Worm (Caenorhabditis elegans): ENCODE data around the gene C03G6.21.

Gene C03G6.21

DNA sequence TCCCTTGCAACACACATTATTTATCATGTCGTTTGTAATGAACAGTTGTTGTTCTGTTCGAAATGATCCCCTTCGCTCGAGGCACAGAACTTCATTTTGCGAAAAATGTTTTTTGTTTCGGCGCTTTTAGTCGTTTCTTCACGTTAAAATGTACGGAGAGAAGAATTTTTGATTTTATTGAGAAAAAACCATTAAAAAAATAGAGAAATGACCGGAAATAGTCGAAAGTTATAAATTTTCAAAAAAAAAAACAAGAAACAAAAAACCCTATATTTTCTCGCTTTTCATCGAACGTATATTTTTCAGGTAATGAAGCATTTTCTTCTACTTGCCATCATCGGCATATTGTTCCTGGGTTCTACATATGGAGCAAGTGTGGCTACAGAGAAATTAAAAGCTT lies 24.3 kb downstream of the C03G6.21 start, which contains the start of gene F10G2.1:
Gene F10G2.1, plus strand, starts transcription at position 301 of the 400 bp plus-strand sequence.
- TF ChIP-seq ztf-29 (GFP tag; IDR thresholded peaks at IDR 0.05): no peak
- no peak for TF ChIP-seq med-1 (GFP tag; optimal IDR thresholded peaks at IDR 0.05; ENCODE audit: insufficient read depth)
- TF ChIP-seq tab-1 (GFP tag; IDR thresholded peaks at IDR 0.05): no peak
- TF ChIP-seq ztf-23 (GFP tag; IDR thresholded peaks at IDR 0.05): no peak
- TF ChIP-seq flt-1 (GFP tag; IDR thresholded peaks at IDR 0.05): no peak

- TF ChIP-seq klf-2 (GFP tag; conservative IDR thresholded peaks at IDR 0.05): no peak
These were observed 25.7 kb downstream of the C03G6.21 start, which contains the start of gene F10G2.2 for ce11 chrV:7330868-7331267. F10G2.2 (plus strand) TSS chrV:7331168.

- TF ChIP-seq cog-1 (tag; optimal IDR thresholded peaks at IDR 0.05) (no peak), tab-1 (GFP tag; IDR thresholded peaks at IDR 0.05) (no peak), klf-2 (GFP tag; conservative IDR thresholded peaks at IDR 0.05) (no peak), med-1 (GFP tag; optimal IDR thresholded peaks at IDR 0.05; ENCODE audit: insufficient read depth) (no peak), ref-1 (GFP tag; conservative IDR thresholded peaks at IDR 0.05) (no peak), T22C8.4 (GFP tag; IDR thresholded peaks at IDR 0.05) (no peak), ztf-29 (GFP tag; IDR thresholded peaks at IDR 0.05) (no peak), flt-1 (GFP tag; IDR thresholded peaks at IDR 0.05) (no peak), ztf-23 (GFP tag; IDR thresholded peaks at IDR 0.05) (no peak)
These were observed 28.5 kb downstream of the C03G6.21 start, which contains the start of gene clec-7 for ce11 chrV:7328092-7328491. clec-7 (plus strand) TSS chrV:7328392.

DNA sequence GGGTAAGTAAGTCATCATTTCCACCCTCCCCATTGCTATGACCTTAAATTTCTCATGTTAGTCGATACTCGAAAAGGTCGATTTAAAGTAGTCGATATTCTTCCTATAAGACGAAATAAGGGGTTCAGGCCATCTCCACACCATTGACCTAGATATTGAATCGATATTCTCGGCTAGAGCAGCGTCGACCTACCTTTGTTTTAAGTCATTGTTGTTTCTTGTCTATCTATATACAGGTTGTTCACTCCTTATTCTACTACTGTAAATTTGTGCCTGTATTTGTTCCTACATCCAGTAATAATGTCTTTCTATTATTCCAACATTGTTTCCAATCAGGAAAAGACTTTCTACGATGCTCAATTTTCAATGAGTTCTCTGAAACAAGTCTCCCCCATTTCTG lies 29.7 kb downstream of the C03G6.21 start, which contains the start of gene F10G2.4:
Gene F10G2.4, plus strand, starts transcription at position 301 of the 400 bp plus-strand sequence.
- TF ChIP-seq klf-2 (GFP tag; conservative IDR thresholded peaks at IDR 0.05): no peak
- no peak for TF ChIP-seq med-1 (GFP tag; optimal IDR thresholded peaks at IDR 0.05; ENCODE audit: insufficient read depth)
- TF ChIP-seq ztf-29 (GFP tag; IDR thresholded peaks at IDR 0.05): no peak
- no peak for TF ChIP-seq ref-1 (GFP tag; conservative IDR thresholded peaks at IDR 0.05)
- TF ChIP-seq T22C8.4 (GFP tag; IDR thresholded peaks at IDR 0.05): no peak
- no peak for TF ChIP-seq cog-1 (tag; optimal IDR thresholded peaks at IDR 0.05)
- TF ChIP-seq flt-1 (GFP tag; IDR thresholded peaks at IDR 0.05): no peak
- no peak for TF ChIP-seq ztf-23 (GFP tag; IDR thresholded peaks at IDR 0.05)
- TF ChIP-seq tab-1 (GFP tag; IDR thresholded peaks at IDR 0.05): no peak

ce11 chrV:7325285-7325684 lies 31.3 kb downstream of the C03G6.21 start, which contains the start of gene srx-92:
srx-92 (minus strand) TSS chrV:7325385.
- TF ChIP-seq cog-1 (tag; optimal IDR thresholded peaks at IDR 0.05) (no peak), ztf-29 (GFP tag; IDR thresholded peaks at IDR 0.05) (no peak), T22C8.4 (GFP tag; IDR thresholded peaks at IDR 0.05) (no peak), klf-2 (GFP tag; conservative IDR thresholded peaks at IDR 0.05) (no peak), tab-1 (GFP tag; IDR thresholded peaks at IDR 0.05) (no peak), flt-1 (GFP tag; IDR thresholded peaks at IDR 0.05) (no peak), ztf-23 (GFP tag; IDR thresholded peaks at IDR 0.05) (no peak), med-1 (GFP tag; optimal IDR thresholded peaks at IDR 0.05; ENCODE audit: insufficient read depth) (no peak), ref-1 (GFP tag; conservative IDR thresholded peaks at IDR 0.05) (no peak)

- no peak for TF ChIP-seq flt-1 (GFP tag; IDR thresholded peaks at IDR 0.05)
- no peak for TF ChIP-seq med-1 (GFP tag; optimal IDR thresholded peaks at IDR 0.05; ENCODE audit: insufficient read depth)
- TF ChIP-seq ztf-29 (GFP tag; IDR thresholded peaks at IDR 0.05): no peak
- no peak for TF ChIP-seq tab-1 (GFP tag; IDR thresholded peaks at IDR 0.05)
- TF ChIP-seq ztf-23 (GFP tag; IDR thresholded peaks at IDR 0.05): no peak
- TF ChIP-seq cog-1 (tag; optimal IDR thresholded peaks at IDR 0.05): no peak
- TF ChIP-seq ref-1 (GFP tag; conservative IDR thresholded peaks at IDR 0.05): no peak
- no peak for TF ChIP-seq klf-2 (GFP tag; conservative IDR thresholded peaks at IDR 0.05)
- TF ChIP-seq T22C8.4 (GFP tag; IDR thresholded peaks at IDR 0.05): no peak
These were observed 34.7 kb downstream of the C03G6.21 start, which contains the start of gene F10G2.10 for ce11 chrV:7321915-7322314. F10G2.10 (plus strand) TSS chrV:7322215.

DNA sequence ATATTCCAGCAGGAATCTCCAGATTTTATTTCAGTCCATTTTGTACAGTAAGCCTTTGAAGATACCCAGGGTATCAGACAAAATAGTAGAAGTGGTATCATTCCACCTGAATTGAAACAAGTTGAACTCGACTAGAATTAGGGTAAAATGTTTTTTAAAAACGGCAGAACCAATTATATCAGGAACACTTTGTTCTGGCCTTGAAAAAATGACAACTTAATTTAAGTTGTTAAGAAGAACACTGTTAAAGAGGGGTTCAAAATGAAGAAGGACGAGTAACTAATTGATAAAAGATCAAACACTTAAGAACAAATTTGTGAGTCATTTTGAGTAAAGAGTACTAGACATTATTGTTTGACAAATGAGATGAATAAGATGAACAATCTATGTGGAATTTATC lies 35.7 kb downstream of the C03G6.21 start, which contains the start of gene lmd-4:
Gene lmd-4, minus strand, starts transcription at position 101 of the 400 bp plus-strand sequence.
- no peak for TF ChIP-seq cog-1 (tag; optimal IDR thresholded peaks at IDR 0.05)
- TF ChIP-seq ztf-29 (GFP tag; IDR thresholded peaks at IDR 0.05): no peak
- no peak for TF ChIP-seq klf-2 (GFP tag; conservative IDR thresholded peaks at IDR 0.05)
- TF ChIP-seq tab-1 (GFP tag; IDR thresholded peaks at IDR 0.05): no peak
- TF ChIP-seq med-1 (GFP tag; optimal IDR thresholded peaks at IDR 0.05; ENCODE audit: insufficient read depth): no peak
- no peak for TF ChIP-seq ztf-23 (GFP tag; IDR thresholded peaks at IDR 0.05)
- no peak for TF ChIP-seq T22C8.4 (GFP tag; IDR thresholded peaks at IDR 0.05)
- no peak for TF ChIP-seq flt-1 (GFP tag; IDR thresholded peaks at IDR 0.05)
- no peak for TF ChIP-seq ref-1 (GFP tag; conservative IDR thresholded peaks at IDR 0.05)

- TF ChIP-seq tab-1 (GFP tag; IDR thresholded peaks at IDR 0.05): no peak
- no peak for TF ChIP-seq T22C8.4 (GFP tag; IDR thresholded peaks at IDR 0.05)
- no peak for TF ChIP-seq ref-1 (GFP tag; conservative IDR thresholded peaks at IDR 0.05)
These were observed 43.4 kb downstream of the C03G6.21 start, which contains the start of gene srx-6 for ce11 chrV:7313233-7313632. srx-6 (minus strand) TSS chrV:7313333.

DNA sequence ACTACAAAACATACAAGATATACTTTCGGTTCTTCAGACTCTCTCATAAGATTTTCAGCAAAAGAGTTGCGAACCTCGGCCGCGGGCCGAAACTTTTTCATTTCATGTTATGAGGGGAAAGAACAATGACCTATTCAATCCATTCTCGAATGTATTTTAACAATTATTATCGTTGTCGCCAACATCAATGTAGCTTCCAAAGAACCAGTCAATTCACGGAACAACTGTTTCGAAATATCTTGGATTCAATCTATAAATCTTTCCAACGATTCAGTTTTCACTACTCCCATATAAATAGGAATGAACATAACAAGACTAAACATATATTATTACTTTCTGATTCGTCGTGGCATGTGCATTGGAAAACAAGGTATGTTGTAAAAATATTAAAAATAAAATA lies 49.5 kb downstream of the C03G6.21 start, which contains the start of gene F07G11.1:
Gene F07G11.1, plus strand, starts transcription at position 301 of the 400 bp plus-strand sequence.
- TF ChIP-seq flt-1 (GFP tag; IDR thresholded peaks at IDR 0.05): no peak
- no peak for TF ChIP-seq ztf-29 (GFP tag; IDR thresholded peaks at IDR 0.05)
- TF ChIP-seq ztf-23 (GFP tag; IDR thresholded peaks at IDR 0.05): no peak
- no peak for TF ChIP-seq med-1 (GFP tag; optimal IDR thresholded peaks at IDR 0.05; ENCODE audit: insufficient read depth)
- no peak for TF ChIP-seq ref-1 (GFP tag; conservative IDR thresholded peaks at IDR 0.05)
